Worm (Caenorhabditis elegans) whole organism, mixed stage, embryonic: ENCODE results near the gene rpb-8.
"Not testable (repeated sequence)": the region's sequence is repeated elsewhere in the genome, so short reads cannot be mapped to it uniquely, and the experiment has no call there.

Experiments used
- bed-3 ChIP-seq: fragments of 200-800 bp; sonication (Bioruptor generic); optimal IDR thresholded peaks from 3 replicates; lab custom pipeline; 2018; ENCODE audit warnings: mild to moderate bottlenecking, missing genetic modification characterization, moderate library complexity, missing compliant biosample characterization
- blmp-1 ChIP-seq: fragments of 150-350 bp; optimal IDR thresholded peaks from 2 replicates; lab custom pipeline; 2014; ENCODE audit warnings: missing biosample characterization, missing genetic modification characterization
- ceh-39 ChIP-seq: fragments of 150-350 bp; optimal IDR thresholded peaks from 2 replicates; lab custom pipeline; 2014; ENCODE audit warnings: missing biosample characterization, missing genetic modification characterization
- ceh-43 ChIP-seq: fragments of 200-800 bp; sonication (Bioruptor generic); optimal IDR thresholded peaks from 2 replicates; lab custom pipeline; 2018; ENCODE audit warnings: mild to moderate bottlenecking, missing genetic modification characterization, moderate library complexity, missing compliant biosample characterization
- ceh-83 ChIP-seq: fragments of 200-800 bp; sonication (Bioruptor generic); optimal IDR thresholded peaks from 2 replicates; lab custom pipeline; 2018; ENCODE audit warnings: mild to moderate bottlenecking, missing genetic modification characterization, missing compliant biosample characterization
- ces-1 ChIP-seq: fragments of 150-350 bp; optimal IDR thresholded peaks from 2 replicates; lab custom pipeline; 2014; ENCODE audit warnings: missing biosample characterization, missing genetic modification reagents, missing genetic modification characterization
- cnd-1 ChIP-seq: fragments of 200-800 bp; sonication (Bioruptor generic); optimal IDR thresholded peaks from 2 replicates; lab custom pipeline; 2018; ENCODE audit warnings: mild to moderate bottlenecking, missing genetic modification characterization, missing compliant biosample characterization
- drap-1 ChIP-seq: fragments of 200-800 bp; sonication (Bioruptor generic); optimal IDR thresholded peaks from 3 replicates; lab custom pipeline; 2018; ENCODE audit warnings: mild to moderate bottlenecking, missing genetic modification characterization, missing compliant biosample characterization
- elt-1 ChIP-seq: sonication (generic microtip); optimal IDR thresholded peaks from 2 replicates; lab custom pipeline; 2017; ENCODE audit warnings: missing genetic modification characterization, mild to moderate bottlenecking, missing compliant biosample characterization, antibody characterized with exemption, moderate library complexity, borderline replicate concordance; ENCODE audit not compliant: insufficient read depth
- elt-3 ChIP-seq: fragments of 150-350 bp; optimal IDR thresholded peaks from 2 replicates; lab custom pipeline; 2014; ENCODE audit warnings: missing biosample characterization, missing genetic modification characterization
- ham-2 ChIP-seq: fragments of 200-800 bp; sonication (Bioruptor generic); optimal IDR thresholded peaks from 2 replicates; lab custom pipeline; 2018; ENCODE audit warnings: mild to moderate bottlenecking, missing genetic modification characterization, missing compliant biosample characterization
- hlh-1 ChIP-seq: fragments of 150-350 bp; optimal IDR thresholded peaks from 2 replicates; lab custom pipeline; 2014; ENCODE audit warnings: missing biosample characterization, missing genetic modification reagents, missing genetic modification characterization
- lin-13 ChIP-seq: fragments of 150-350 bp; optimal IDR thresholded peaks from 2 replicates; lab custom pipeline; 2014; ENCODE audit warnings: missing biosample characterization, missing genetic modification characterization
- lin-32 ChIP-seq: fragments of 200-800 bp; sonication (Bioruptor generic); optimal IDR thresholded peaks from 2 replicates; lab custom pipeline; 2018; ENCODE audit warnings: mild to moderate bottlenecking, missing genetic modification characterization, missing compliant biosample characterization
- mab-5 ChIP-seq: fragments of 150-350 bp; optimal IDR thresholded peaks from 2 replicates; lab custom pipeline; 2014; ENCODE audit warnings: missing biosample characterization, missing genetic modification characterization
- nhr-12 ChIP-seq: fragments of 150-350 bp; optimal IDR thresholded peaks from 2 replicates; lab custom pipeline; 2014; ENCODE audit warnings: missing biosample characterization, missing genetic modification characterization
- nhr-2 ChIP-seq: fragments of 150-350 bp; optimal IDR thresholded peaks from 2 replicates; lab custom pipeline; 2014; ENCODE audit warnings: missing biosample characterization, missing genetic modification characterization
- nhr-237 ChIP-seq: fragments of 150-350 bp; optimal IDR thresholded peaks from 2 replicates; lab custom pipeline; 2014; ENCODE audit warnings: missing biosample characterization, missing genetic modification characterization
- nhr-28 ChIP-seq: fragments of 150-350 bp; optimal IDR thresholded peaks from 2 replicates; lab custom pipeline; 2014; ENCODE audit warnings: missing biosample characterization, missing genetic modification characterization
- nhr-76 ChIP-seq: sonication (generic microtip); optimal IDR thresholded peaks from 2 replicates; lab custom pipeline; 2017; ENCODE audit warnings: missing biosample characterization, missing genetic modification characterization
- pha-4 ChIP-seq: fragments of 150-350 bp; optimal IDR thresholded peaks from 2 replicates; lab custom pipeline; 2018; ENCODE audit warnings: missing biosample characterization, missing genetic modification reagents, missing genetic modification characterization
- sem-2 ChIP-seq: fragments of 200-800 bp; sonication (Bioruptor generic); optimal IDR thresholded peaks from 2 replicates; lab custom pipeline; 2018; ENCODE audit warnings: mild to moderate bottlenecking, missing genetic modification characterization, missing compliant biosample characterization
- snpc-4 ChIP-seq: fragments of 150-350 bp; optimal IDR thresholded peaks from 2 replicates; lab custom pipeline; 2014; ENCODE audit warnings: missing biosample characterization, missing genetic modification characterization
- sptf-1 ChIP-seq: sonication (generic microtip); optimal IDR thresholded peaks from 2 replicates; lab custom pipeline; 2017; ENCODE audit warnings: mild to moderate bottlenecking, missing genetic modification characterization, moderate library complexity, missing compliant biosample characterization
- tbx-8 ChIP-seq: fragments of 200-800 bp; sonication (Bioruptor generic); optimal IDR thresholded peaks from 2 replicates; lab custom pipeline; 2018; ENCODE audit warnings: mild to moderate bottlenecking, missing genetic modification characterization, moderate library complexity, missing compliant biosample characterization
- unc-120 ChIP-seq: sonication (generic microtip); optimal IDR thresholded peaks from 2 replicates; lab custom pipeline; 2017; ENCODE audit warnings: missing genetic modification characterization, missing compliant biosample characterization; ENCODE audit not compliant: poor library complexity, severe bottlenecking
- unc-39 ChIP-seq: fragments of 150-350 bp; optimal IDR thresholded peaks from 2 replicates; lab custom pipeline; 2014; ENCODE audit warnings: missing biosample characterization, missing genetic modification characterization
- unc-62 ChIP-seq: fragments of 150-350 bp; optimal IDR thresholded peaks from 2 replicates; lab custom pipeline; 2014; ENCODE audit warnings: missing biosample characterization, missing genetic modification reagents, missing genetic modification characterization
- zip-8 ChIP-seq: fragments of 150-350 bp; optimal IDR thresholded peaks from 2 replicates; lab custom pipeline; 2014; ENCODE audit warnings: missing biosample characterization, missing genetic modification characterization
- ztf-11 ChIP-seq: fragments of 150-350 bp; optimal IDR thresholded peaks from 2 replicates; lab custom pipeline; 2014; ENCODE audit warnings: missing biosample characterization, missing genetic modification characterization

The rpb-8 gene

DNA sequence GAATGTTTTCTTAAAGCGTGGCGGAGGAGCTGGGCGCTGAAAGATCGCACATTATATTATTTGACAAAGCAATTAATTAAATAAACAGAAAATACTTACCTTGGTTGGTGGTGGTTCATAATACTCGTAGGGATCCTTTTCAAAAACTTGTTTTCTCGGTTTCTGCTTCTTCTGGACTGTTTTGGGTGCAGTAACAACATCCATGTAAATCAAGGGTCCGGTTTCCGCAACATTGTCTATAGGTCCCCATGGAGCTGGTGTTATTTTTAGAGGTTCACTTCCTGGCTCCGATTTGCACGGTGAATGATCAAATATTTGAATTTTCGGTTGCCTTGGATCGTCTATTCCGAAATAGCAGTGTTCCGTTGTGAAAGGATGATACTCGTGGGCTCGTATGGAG is 6.3 kb upstream of the rpb-8 start:
- no peak for TF ChIP-seq nhr-76 (tag; lab: Kevin White, UChicago)
- no peak for TF ChIP-seq blmp-1 (tag; lab: Kevin White, UChicago)
- TF ChIP-seq unc-120, result no peak
- TF ChIP-seq tbx-8, result no peak
- no peak for TF ChIP-seq ceh-83 (GFP tag; lab: Kevin White, UChicago)
- no peak for TF ChIP-seq elt-3 (tag; lab: Kevin White, UChicago)
- no peak for TF ChIP-seq nhr-28
- TF ChIP-seq ceh-39 (tag; lab: Kevin White, UChicago), result no peak

DNA sequence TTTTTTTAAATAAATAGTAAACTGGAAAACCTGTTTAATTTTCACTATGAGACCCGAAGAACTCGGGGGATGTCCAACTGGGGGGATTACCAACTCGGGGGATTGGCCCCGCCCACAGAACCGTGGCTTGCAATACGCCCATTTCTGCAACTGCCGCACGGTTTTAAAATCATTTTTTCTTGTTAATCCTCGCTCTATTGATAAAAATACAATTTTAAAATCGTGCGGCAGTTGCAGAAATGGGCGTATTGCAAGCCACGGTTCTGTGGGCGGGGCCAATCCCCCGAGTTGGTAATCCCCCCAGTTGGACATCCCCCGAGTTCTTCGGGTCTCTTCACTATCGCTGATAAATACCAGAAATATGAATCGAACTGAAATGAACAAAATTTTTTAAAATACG is 4.2 kb upstream of the rpb-8 start, which contains the start of gene mmab-1:
TSS of gene mmab-1 (minus strand) at position 95 of the 400 bp plus-strand sequence.
- TF ChIP-seq mab-5 (tag; lab: Kevin White, UChicago); ces-1 (GFP tag; lab: Kevin White, UChicago); nhr-12 (tag; lab: Kevin White, UChicago): not testable (repeated sequence)

DNA sequence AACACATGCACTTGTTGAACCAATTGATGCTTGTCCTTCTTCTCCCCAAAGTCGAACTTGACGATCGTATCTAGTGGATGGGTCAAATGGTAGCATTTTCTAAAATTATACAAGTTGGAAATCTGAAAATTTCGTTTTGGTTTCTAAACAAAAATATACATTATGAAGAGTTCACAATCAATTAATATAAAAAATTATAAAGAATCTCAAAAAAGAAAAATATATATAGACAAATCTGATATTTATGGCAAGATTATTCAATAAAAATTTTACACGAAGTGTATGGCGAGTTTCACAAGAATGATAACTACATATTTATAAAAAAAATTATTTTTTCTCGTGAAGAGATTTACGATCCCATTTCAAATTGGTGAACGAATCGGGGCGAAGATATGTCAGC is 2.4 kb upstream of the rpb-8 start, which contains the start of gene ula-1:
TSS of gene ula-1 (minus strand) at position 101 of the 400 bp plus-strand sequence.
- TF ChIP-seq ham-2 (no peak), elt-1 (no peak), ceh-39 (tag; lab: Kevin White, UChicago) (no peak), nhr-28 (no peak), blmp-1 (tag; lab: Kevin White, UChicago) (no peak), ces-1 (GFP tag; lab: Kevin White, UChicago) (no peak), zip-8 (tag; lab: Kevin White, UChicago) (no peak), lin-32 (no peak), cnd-1 (tag; lab: Kevin White, UChicago) (no peak), nhr-76 (tag; lab: Kevin White, UChicago) (no peak)

DNA sequence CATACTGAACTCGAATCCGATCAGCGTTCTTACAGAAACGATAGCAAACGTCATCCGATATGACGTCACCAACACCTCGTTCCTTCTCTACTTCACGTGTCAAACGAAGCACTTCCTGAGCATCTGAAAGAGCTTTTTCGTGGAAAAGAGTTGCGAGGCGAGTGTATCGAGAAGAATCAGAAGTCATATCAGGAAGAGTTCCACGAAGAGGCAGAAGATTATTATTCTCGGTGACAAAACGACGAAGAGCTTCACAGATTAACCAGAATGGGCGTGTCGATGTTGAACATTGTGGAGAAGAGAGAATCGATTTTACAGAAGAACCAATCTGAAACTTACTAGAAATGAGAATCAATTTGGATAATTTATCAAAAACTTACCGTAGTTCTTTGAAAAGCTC is 1.1 kb upstream of the rpb-8 start:
- TF ChIP-seq hlh-1 (tag; lab: Kevin White, UChicago) (no peak), elt-1 (no peak), nhr-2 (tag; lab: Kevin White, UChicago) (no peak), ceh-39 (tag; lab: Kevin White, UChicago) (no peak), unc-39 (no peak), ceh-83 (GFP tag; lab: Kevin White, UChicago) (no peak), cnd-1 (tag; lab: Kevin White, UChicago) (no peak), nhr-76 (tag; lab: Kevin White, UChicago) (no peak), mab-5 (tag; lab: Kevin White, UChicago) (no peak), unc-62 (GFP tag; lab: Kevin White, UChicago) (no peak), bed-3 (GFP tag; lab: Kevin White, UChicago) (no peak), drap-1 (GFP tag; lab: Kevin White, UChicago) (no peak), lin-32 (no peak), lin-13 (tag; lab: Kevin White, UChicago) (no peak)

DNA sequence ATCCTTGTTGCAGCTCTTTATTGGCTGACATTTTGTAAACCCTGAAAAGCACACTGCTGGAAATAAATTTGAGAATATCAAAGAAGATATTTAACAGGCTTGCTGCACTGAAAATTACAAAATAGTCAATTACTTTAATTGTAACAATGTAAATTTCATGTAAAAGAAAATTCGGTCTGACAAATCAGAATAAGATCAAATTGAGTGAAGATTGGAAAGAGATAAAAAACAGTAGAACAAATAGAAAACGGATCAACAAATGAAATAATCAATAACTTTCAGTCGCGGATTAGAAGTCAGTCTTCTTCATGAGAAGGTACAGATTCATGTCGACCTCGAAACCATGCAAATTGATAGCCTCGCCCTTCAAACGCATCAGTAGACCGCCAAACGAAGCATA is 731 bp downstream of the rpb-8 start, which contains the start of gene rars-1:
TSS of gene rars-1 (minus strand) at position 101 of the 400 bp plus-strand sequence.
- no peak for TF ChIP-seq lin-32
- no peak for TF ChIP-seq hlh-1 (tag; lab: Kevin White, UChicago)
- TF ChIP-seq sem-2 (GFP tag; lab: Kevin White, UChicago), result no peak
- TF ChIP-seq ham-2, result no peak
- TF ChIP-seq nhr-12 (tag; lab: Kevin White, UChicago), result no peak
- no peak for TF ChIP-seq cnd-1 (tag; lab: Kevin White, UChicago)
- TF ChIP-seq zip-8 (tag; lab: Kevin White, UChicago), result no peak
- no peak for TF ChIP-seq tbx-8
- no peak for TF ChIP-seq unc-39
- TF ChIP-seq ces-1 (GFP tag; lab: Kevin White, UChicago), result no peak
- TF ChIP-seq nhr-28, result no peak
- TF ChIP-seq ceh-39 (tag; lab: Kevin White, UChicago), result no peak
- TF ChIP-seq bed-3 (GFP tag; lab: Kevin White, UChicago), result no peak
- TF ChIP-seq snpc-4 (tag; lab: Kevin White, UChicago), result no peak

DNA sequence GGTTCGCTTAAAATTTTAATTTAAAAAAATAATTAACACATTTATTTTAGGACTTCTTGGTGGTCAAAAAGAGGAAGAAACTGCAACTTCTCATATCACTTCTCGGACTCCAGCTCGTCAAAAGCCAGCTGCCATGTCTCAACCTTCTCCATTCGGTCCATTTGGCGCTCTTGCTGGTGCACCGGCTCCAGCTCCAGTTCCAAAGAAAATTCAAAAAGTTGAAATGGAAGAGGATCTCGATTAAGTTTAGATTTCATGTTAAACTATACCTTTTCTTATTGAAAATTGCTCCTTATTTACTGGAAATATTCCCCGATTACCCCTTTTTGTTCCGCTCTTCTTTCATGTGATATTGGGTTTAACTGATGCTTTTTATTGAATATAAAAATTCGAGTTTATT is 4.1 kb downstream of the rpb-8 start:
- no peak for TF ChIP-seq ztf-11 (tag; lab: Kevin White, UChicago)

DNA sequence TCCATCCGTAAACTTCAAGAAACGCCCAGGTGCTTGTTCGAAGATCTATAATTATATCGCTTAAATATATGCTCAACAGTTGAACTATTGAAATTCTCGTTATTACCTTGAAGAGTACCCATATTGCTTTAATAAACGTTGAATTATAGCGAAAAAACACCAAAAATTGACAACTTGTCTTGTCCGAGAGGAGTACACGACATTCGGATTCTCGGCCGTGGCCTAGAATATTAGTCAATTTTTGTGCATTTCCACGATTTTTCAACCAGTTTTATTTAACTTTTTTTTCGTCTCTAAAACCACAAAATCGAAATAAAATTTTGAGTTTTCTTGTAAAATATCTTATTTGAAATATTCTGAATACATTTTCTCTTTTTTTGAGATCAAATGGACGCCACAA is 5.5 kb downstream of the rpb-8 start, which contains the start of the genes F26F4.9 and cee-1:
TSS of gene F26F4.9 (minus strand) at position 205 of the 400 bp plus-strand sequence.
TSS of gene cee-1 (plus strand) at position 383 of the 400 bp plus-strand sequence.
- no peak for TF ChIP-seq elt-1
- TF ChIP-seq lin-32, result no peak
- TF ChIP-seq pha-4 (tag; lab: Kevin White, UChicago), result no peak
- peak; percentile 17 for TF ChIP-seq sptf-1 (tag; lab: Kevin White, UChicago)
- TF ChIP-seq ceh-83 (GFP tag; lab: Kevin White, UChicago), result no peak
- no peak for TF ChIP-seq ceh-43
- TF ChIP-seq nhr-237 (tag; lab: Kevin White, UChicago), result no peak
- peak; percentile 37 for TF ChIP-seq ces-1 (GFP tag; lab: Kevin White, UChicago)
- TF ChIP-seq snpc-4 (tag; lab: Kevin White, UChicago), result no peak
